Worm (Caenorhabditis elegans): Measurements from ENCODE around the gene srd-49.

DNA sequence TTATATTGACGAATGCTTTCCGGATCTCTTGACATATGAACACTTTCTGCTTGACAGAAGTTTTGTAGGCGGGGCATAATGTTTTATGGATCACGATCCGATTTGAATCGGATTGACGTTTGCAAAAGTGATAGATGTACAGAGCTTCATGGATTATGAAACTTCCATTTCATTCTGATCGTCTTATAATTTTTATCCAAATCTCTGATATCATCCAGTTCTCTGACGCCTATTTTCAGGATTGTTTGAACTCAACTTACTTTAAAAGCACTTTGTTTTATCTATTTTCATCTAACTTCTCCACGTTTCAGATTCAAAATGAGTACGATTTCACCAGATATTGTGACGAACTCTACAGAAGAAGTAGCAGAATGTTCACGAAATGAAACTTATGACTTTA is 27.7 kb upstream of the srd-49 start, which contains the start of gene npr-39:
- TF ChIP-seq him-1 (tag; optimal IDR thresholded peaks at IDR 0.05) (no peak), dao-5 (tag; optimal IDR thresholded peaks at IDR 0.05) (no peak), W03F9.2 (tag; optimal IDR thresholded peaks at IDR 0.05) (no peak)
